Fruit fly (Drosophila melanogaster) whole organism, prepupa: ENCODE results near the gene Mulk.

Experiments
- Blimp-1 ChIP-seq: fragments of 200-800 bp; sonication (Bioruptor generic); optimal IDR thresholded peaks from 3 replicates; lab custom pipeline; 2017; ENCODE audit warnings: missing biosample characterization, missing genetic modification characterization, mild to moderate bottlenecking, moderate library complexity, missing genetic modification reagents
- CG11294 ChIP-seq: fragments of 200-800 bp; sonication (Bioruptor generic); IDR thresholded peaks from 2 replicates; pipeline ENCODE4 v1.3.6; 2022; ENCODE audit warnings: missing biosample characterization, missing genetic modification characterization
- CG11762 ChIP-seq: fragments of 200-800 bp; sonication (Bioruptor generic); optimal IDR thresholded peaks from 3 replicates; lab custom pipeline; 2016; ENCODE audit warnings: missing biosample characterization, missing genetic modification characterization; ENCODE audit not compliant: insufficient read depth
- CG11902 ChIP-seq: fragments of 200-800 bp; sonication (Bioruptor generic); optimal IDR thresholded peaks from 3 replicates; lab custom pipeline; 2016; ENCODE audit warnings: missing biosample characterization, missing genetic modification characterization
- CG15336 ChIP-seq: fragments of 200-800 bp; sonication (Bioruptor generic); IDR thresholded peaks from 2 replicates; pipeline ENCODE4 v1.3.6; 2022; ENCODE audit warnings: missing biosample characterization, missing genetic modification characterization
- CG16779 ChIP-seq: fragments of 200-800 bp; sonication (Bioruptor generic); optimal IDR thresholded peaks from 3 replicates; lab custom pipeline; 2017; ENCODE audit warnings: missing biosample characterization, mild to moderate bottlenecking, missing genetic modification characterization
- CG3032 ChIP-seq: fragments of 200-800 bp; optimal IDR thresholded peaks from 2 replicates; lab custom pipeline; 2019; ENCODE audit warnings: missing biosample characterization, mild to moderate bottlenecking, missing genetic modification characterization, moderate library complexity
- CG32006 ChIP-seq: fragments of 200-800 bp; sonication (Bioruptor generic); optimal IDR thresholded peaks from 3 replicates; lab custom pipeline; 2017; ENCODE audit warnings: missing biosample characterization, mild to moderate bottlenecking, missing genetic modification characterization
- CG34406 ChIP-seq: fragments of 200-800 bp; sonication (Bioruptor generic); optimal IDR thresholded peaks from 3 replicates; lab custom pipeline; 2016; ENCODE audit warnings: missing biosample characterization, missing genetic modification characterization
- CG3919 ChIP-seq: fragments of 200-800 bp; sonication (Bioruptor generic); optimal IDR thresholded peaks from 3 replicates; lab custom pipeline; 2016; ENCODE audit warnings: missing biosample characterization, missing genetic modification characterization
- CG4318 ChIP-seq: fragments of 200-800 bp; sonication (Bioruptor generic); optimal IDR thresholded peaks from 3 replicates; lab custom pipeline; 2017; ENCODE audit warnings: missing biosample characterization, mild to moderate bottlenecking, missing genetic modification characterization
- CG6276 ChIP-seq: fragments of 200-800 bp; sonication (Bioruptor generic); optimal IDR thresholded peaks from 2 replicates; lab custom pipeline; 2017; ENCODE audit warnings: missing biosample characterization, mild to moderate bottlenecking, missing genetic modification characterization
- CG6808 ChIP-seq: fragments of 200-800 bp; sonication (Bioruptor generic); optimal IDR thresholded peaks from 3 replicates; lab custom pipeline; 2017; ENCODE audit warnings: missing biosample characterization, missing genetic modification characterization, mild to moderate bottlenecking, moderate library complexity, missing genetic modification reagents
- CG6854 ChIP-seq: fragments of 200-800 bp; sonication (Bioruptor generic); optimal IDR thresholded peaks from 2 replicates; lab custom pipeline; 2017; ENCODE audit warnings: missing biosample characterization, mild to moderate bottlenecking, missing genetic modification characterization
- CG7368 ChIP-seq: fragments of 200-800 bp; sonication (Bioruptor generic); optimal IDR thresholded peaks from 3 replicates; lab custom pipeline; 2016; ENCODE audit warnings: missing biosample characterization, missing genetic modification characterization
- CG8119 ChIP-seq: fragments of 200-800 bp; sonication (Bioruptor generic); IDR thresholded peaks from 3 replicates; pipeline ENCODE4 v1.3.6; 2022; ENCODE audit warnings: missing biosample characterization, missing genetic modification characterization
- CG8319 ChIP-seq: fragments of 200-800 bp; sonication (Bioruptor generic); optimal IDR thresholded peaks from 3 replicates; lab custom pipeline; 2016; ENCODE audit warnings: missing biosample characterization, missing genetic modification characterization
- CG8632 ChIP-seq: fragments of 200-800 bp; sonication (Bioruptor generic); optimal IDR thresholded peaks from 3 replicates; lab custom pipeline; 2016; ENCODE audit warnings: missing biosample characterization, missing genetic modification characterization
- Eip78C ChIP-seq: fragments of 200-800 bp; sonication (Bioruptor generic); peaks from one replicate; lab custom pipeline; 2016; ENCODE audit warnings: missing biosample characterization, missing genetic modification characterization
- Ets96B ChIP-seq: fragments of 200-800 bp; optimal IDR thresholded peaks from 2 replicates; lab custom pipeline; 2019; ENCODE audit warnings: missing biosample characterization, mild to moderate bottlenecking, missing genetic modification characterization, moderate library complexity
- Hr39 ChIP-seq: fragments of 200-800 bp; sonication (Bioruptor generic); optimal IDR thresholded peaks from 2 replicates; lab custom pipeline; 2016; ENCODE audit warnings: missing biosample characterization, missing genetic modification characterization
- Hr4 ChIP-seq: fragments of 200-800 bp; sonication (Bioruptor generic); optimal IDR thresholded peaks from 3 replicates; lab custom pipeline; 2016; ENCODE audit warnings: missing biosample characterization, missing genetic modification characterization
- Lpt ChIP-seq: fragments of 200-800 bp; sonication (Bioruptor generic); optimal IDR thresholded peaks from 3 replicates; lab custom pipeline; 2016; ENCODE audit warnings: missing biosample characterization, missing genetic modification characterization
- Met ChIP-seq: fragments of 200-800 bp; sonication (Bioruptor generic); optimal IDR thresholded peaks from 3 replicates; lab custom pipeline; 2016; ENCODE audit warnings: missing biosample characterization, missing genetic modification characterization
- OdsH ChIP-seq: fragments of 200-800 bp; sonication (Bioruptor generic); optimal IDR thresholded peaks from 3 replicates; lab custom pipeline; 2016; ENCODE audit warnings: missing biosample characterization, missing genetic modification characterization
- Smox ChIP-seq: fragments of 200-800 bp; sonication (Bioruptor generic); optimal IDR thresholded peaks from 3 replicates; lab custom pipeline; 2016; ENCODE audit warnings: missing biosample characterization, missing genetic modification characterization
- Sox102F ChIP-seq: fragments of 200-800 bp; sonication (Bioruptor generic); optimal IDR thresholded peaks from 2 replicates; lab custom pipeline; 2016; ENCODE audit warnings: missing biosample characterization, mild to moderate bottlenecking, missing genetic modification characterization
- Sox15 ChIP-seq: fragments of 200-800 bp; sonication (Bioruptor generic); optimal IDR thresholded peaks from 3 replicates; lab custom pipeline; 2016; ENCODE audit warnings: missing biosample characterization, missing genetic modification characterization
- achi ChIP-seq: fragments of 200-800 bp; sonication (Bioruptor generic); optimal IDR thresholded peaks from 3 replicates; lab custom pipeline; 2016; ENCODE audit warnings: missing biosample characterization, missing genetic modification characterization
- acj6 ChIP-seq: fragments of 200-800 bp; sonication (Bioruptor generic); optimal IDR thresholded peaks from 3 replicates; lab custom pipeline; 2016; ENCODE audit warnings: missing biosample characterization, missing genetic modification characterization
- cyc ChIP-seq: fragments of 200-800 bp; sonication (Bioruptor generic); optimal IDR thresholded peaks from 3 replicates; lab custom pipeline; 2016; ENCODE audit warnings: missing biosample characterization, missing genetic modification characterization
- dsx ChIP-seq: fragments of 200-800 bp; optimal IDR thresholded peaks from 3 replicates; lab custom pipeline; 2019; ENCODE audit warnings: missing biosample characterization, mild to moderate bottlenecking, missing genetic modification characterization, moderate library complexity; ENCODE audit not compliant: poor library complexity, severe bottlenecking
- eg ChIP-seq: fragments of 200-800 bp; sonication (Bioruptor generic); IDR thresholded peaks from 3 replicates; pipeline ENCODE4 v1.3.6; 2022; ENCODE audit warnings: missing biosample characterization, missing genetic modification characterization
- esn ChIP-seq: fragments of 200-800 bp; sonication (Bioruptor generic); optimal IDR thresholded peaks from 2 replicates; lab custom pipeline; 2016; ENCODE audit warnings: missing biosample characterization, mild to moderate bottlenecking, missing genetic modification characterization, moderate library complexity
- fd59A ChIP-seq: fragments of 200-800 bp; sonication (Bioruptor generic); optimal IDR thresholded peaks from 2 replicates; lab custom pipeline; 2017; ENCODE audit warnings: missing biosample characterization, mild to moderate bottlenecking, missing genetic modification characterization, missing genetic modification reagents
- lz ChIP-seq: fragments of 200-800 bp; sonication (Bioruptor generic); optimal IDR thresholded peaks from 3 replicates; lab custom pipeline; 2016; ENCODE audit warnings: missing biosample characterization, missing genetic modification characterization
- net ChIP-seq: fragments of 200-800 bp; sonication (Bioruptor generic); optimal IDR thresholded peaks from 3 replicates; lab custom pipeline; 2016; ENCODE audit warnings: missing biosample characterization, missing genetic modification characterization
- salr ChIP-seq, 2 experiments: fragments of 200-800 bp; sonication (Bioruptor generic); optimal IDR thresholded peaks; 3 replicates each; lab custom pipeline; 2016 to 2018; ENCODE audit warnings: missing biosample characterization in 2 of 2, missing genetic modification characterization in 2 of 2, mild to moderate bottlenecking in 1 of 2
- svp ChIP-seq: fragments of 200-800 bp; sonication (Bioruptor generic); peaks from one replicate; lab custom pipeline; 2016; ENCODE audit warnings: missing biosample characterization, missing genetic modification characterization
- topi ChIP-seq: fragments of 200-800 bp; sonication (Bioruptor generic); optimal IDR thresholded peaks from 3 replicates; lab custom pipeline; 2016; ENCODE audit warnings: missing biosample characterization, missing genetic modification characterization
- vri ChIP-seq: fragments of 200-800 bp; sonication (Bioruptor generic); optimal IDR thresholded peaks from 3 replicates; lab custom pipeline; 2016; ENCODE audit warnings: missing biosample characterization, mild to moderate bottlenecking, missing genetic modification characterization

Mulk gene

dm6 chr2L:10251592-10251991 lies 18.3 kb upstream of the Mulk start, which contains the start of gene Ror:
Gene Ror, plus strand, starts transcription at chr2L:10251843.
- TF ChIP-seq CG4318 (GFP tag; lab: Kevin White, UChicago): no peak
- TF ChIP-seq esn: no peak
- no peak for TF ChIP-seq CG3919 (GFP tag; lab: Kevin White, UChicago)
- no peak for TF ChIP-seq CG11294
- TF ChIP-seq svp (GFP tag; lab: Kevin White, UChicago): no peak
- no peak for TF ChIP-seq fd59A
- no peak for TF ChIP-seq CG8319 (GFP tag; lab: Kevin White, UChicago)
- TF ChIP-seq acj6 (GFP tag; lab: Kevin White, UChicago): no peak
- no peak for TF ChIP-seq CG11902
- no peak for TF ChIP-seq Smox (GFP tag; lab: Kevin White, UChicago)
- TF ChIP-seq, all 60 proteins: peak for 0

dm6 chr2L:10255725-10256158 lies 14.1 kb upstream of the Mulk start, which contains the start of gene CG5676:
Gene CG5676, minus strand, starts transcription at chr2L:10255891.
- TF ChIP-seq CG15336 (GFP tag; lab: Robert Waterston, UW) (no peak), Sox102F (GFP tag; lab: Kevin White, UChicago) (no peak), Lpt (no peak), topi (GFP tag; lab: Kevin White, UChicago) (no peak), Smox (GFP tag; lab: Kevin White, UChicago) (no peak), vri (GFP tag; lab: Kevin White, UChicago) (no peak), Hr39 (GFP tag; lab: Kevin White, UChicago) (no peak), CG6808 (GFP tag; lab: Kevin White, UChicago) (no peak), CG34406 (GFP tag; lab: Kevin White, UChicago) (no peak), CG8119 (GFP tag; lab: Robert Waterston, UW) (no peak), achi (GFP tag; lab: Kevin White, UChicago) (no peak), eg (GFP tag; lab: Robert Waterston, UW) (no peak), CG8632 (no peak), CG7368 (GFP tag; lab: Kevin White, UChicago) (no peak), CG8319 (GFP tag; lab: Kevin White, UChicago) (no peak), CG11294 (no peak), CG11762 (GFP tag; lab: Kevin White, UChicago) (no peak), Sox15 (GFP tag; lab: Kevin White, UChicago) (no peak), CG32006 (GFP tag; lab: Kevin White, UChicago) (no peak), dsx (GFP tag; lab: Kevin White, UChicago) (no peak)

dm6 chr2L:10259960-10260749 lies 9.7 kb upstream of the Mulk start:
- TF ChIP-seq CG16779 (tag; lab: Kevin White, UChicago) (no peak), Eip78C (peak; percentile 83)

dm6 chr2L:10260750-10261493 lies 8.9 kb upstream of the Mulk start, which contains the start of gene Pten:
Gene Pten, minus strand, starts transcription at chr2L:10261049.
- TF ChIP-seq CG34406 (GFP tag; lab: Kevin White, UChicago) (no peak), CG6276 (no peak), CG3919 (GFP tag; lab: Kevin White, UChicago) (no peak), Hr39 (GFP tag; lab: Kevin White, UChicago) (no peak), CG8632 (peak; percentile 37), CG16779 (tag; lab: Kevin White, UChicago) (no peak), CG6854 (GFP tag; lab: Kevin White, UChicago) (peak; percentile 25), dsx (GFP tag; lab: Kevin White, UChicago) (no peak), CG11762 (GFP tag; lab: Kevin White, UChicago) (no peak), salr (GFP tag; optimal IDR thresholded peaks at IDR 0.05; lab: Kevin White, UChicago) (no peak), Met (GFP tag; lab: Kevin White, UChicago) (peak; percentile 71), OdsH (GFP tag; lab: Kevin White, UChicago) (peak; percentile 62), Blimp-1 (GFP tag; lab: Kevin White, UChicago) (no peak), net (GFP tag; lab: Kevin White, UChicago) (no peak), lz (GFP tag; lab: Kevin White, UChicago) (peak; percentile 69), CG15336 (GFP tag; lab: Robert Waterston, UW) (peak; percentile 72), Lpt (no peak), Ets96B (tag; lab: Kevin White, UChicago) (peak; percentile 55), Hr4 (GFP tag; lab: Kevin White, UChicago) (peak; percentile 80), CG8319 (GFP tag; lab: Kevin White, UChicago) (peak; percentile 48), CG3032 (peak; percentile 61), cyc (peak; percentile 52), Sox102F (GFP tag; lab: Kevin White, UChicago) (no peak)
